Fruit fly (Drosophila melanogaster) whole organism, embryonic: ENCODE results near the gene CG18262.

ENCODE experiments used
- Awh ChIP-seq: fragments of 200-800 bp; sonication (Bioruptor generic); IDR thresholded peaks from 2 replicates; pipeline ENCODE4, ENCODE4 v1.3.6; 2022; ENCODE audit warnings: missing biosample characterization, missing genetic modification characterization
- BEAF-32 ChIP-seq: fragments of 200-800 bp; sonication (Bioruptor generic); optimal IDR thresholded peaks from 3 replicates; lab custom pipeline; 2017; ENCODE audit warnings: missing biosample characterization, missing genetic modification characterization, mild to moderate bottlenecking, moderate library complexity, missing genetic modification reagents
- CG10267 ChIP-seq: fragments of 200-800 bp; sonication (Bioruptor generic); optimal IDR thresholded peaks from 2 replicates; lab custom pipeline; 2018; ENCODE audit warnings: missing biosample characterization, mild to moderate bottlenecking, missing genetic modification characterization, moderate library complexity
- CG10366 ChIP-seq: fragments of 200-800 bp; sonication (Bioruptor generic); IDR thresholded peaks from 2 replicates; pipeline ENCODE4 v1.3.6; 2022; ENCODE audit warnings: missing biosample characterization, missing genetic modification characterization
- CG13424 ChIP-seq: fragments of 200-800 bp; sonication (Bioruptor generic); optimal IDR thresholded peaks from 2 replicates; lab custom pipeline; 2019; ENCODE audit warnings: missing biosample characterization, mild to moderate bottlenecking, missing genetic modification characterization, moderate library complexity
- CG14667 ChIP-seq: fragments of 200-800 bp; sonication (Bioruptor generic); IDR thresholded peaks from 2 replicates; pipeline ENCODE4 v1.3.6; 2022; ENCODE audit warnings: missing biosample characterization, missing genetic modification characterization
- CG14710 ChIP-seq: fragments of 200-800 bp; sonication (Bioruptor generic); optimal IDR thresholded peaks from 3 replicates; lab custom pipeline; 2019; ENCODE audit warnings: missing biosample characterization, mild to moderate bottlenecking, missing genetic modification characterization, moderate library complexity
- CG15514 ChIP-seq: fragments of 200-800 bp; sonication (Bioruptor generic); optimal IDR thresholded peaks from 3 replicates; lab custom pipeline; 2017; ENCODE audit warnings: missing biosample characterization, missing genetic modification characterization, mild to moderate bottlenecking, moderate library complexity, missing genetic modification reagents
- CG17612 ChIP-seq: fragments of 200-800 bp; sonication (Bioruptor generic); IDR thresholded peaks from 2 replicates; pipeline ENCODE4 v1.3.6; 2022; ENCODE audit warnings: missing biosample characterization, missing genetic modification characterization
- CG18011 ChIP-seq: fragments of 200-800 bp; sonication (Bioruptor generic); optimal IDR thresholded peaks from 2 replicates; lab custom pipeline; 2017; ENCODE audit warnings: missing biosample characterization, missing genetic modification characterization, mild to moderate bottlenecking, moderate library complexity, missing genotype
- CG18764 ChIP-seq: fragments of 200-800 bp; sonication (Bioruptor generic); optimal IDR thresholded peaks from 3 replicates; lab custom pipeline; 2016; ENCODE audit warnings: missing biosample characterization, missing genetic modification characterization
- CG2116 ChIP-seq: fragments of 200-800 bp; sonication (Bioruptor generic); optimal IDR thresholded peaks from 3 replicates; lab custom pipeline; 2018; ENCODE audit warnings: missing biosample characterization, mild to moderate bottlenecking, missing genetic modification characterization
- CG3163 ChIP-seq: fragments of 200-800 bp; sonication (Bioruptor generic); optimal IDR thresholded peaks from 3 replicates; lab custom pipeline; 2016; ENCODE audit warnings: missing biosample characterization, missing genetic modification characterization
- CG4360 ChIP-seq: fragments of 200-800 bp; sonication (Bioruptor generic); IDR thresholded peaks from 2 replicates; pipeline ENCODE4 v1.3.6; 2022; ENCODE audit warnings: missing biosample characterization, missing genetic modification characterization
- CG43689 ChIP-seq: fragments of 200-800 bp; sonication (Bioruptor generic); IDR thresholded peaks from 2 replicates; pipeline ENCODE4 v1.3.6; 2022; ENCODE audit warnings: missing biosample characterization, missing genetic modification characterization
- CG4617 ChIP-seq: fragments of 200-800 bp; sonication (Bioruptor generic); optimal IDR thresholded peaks from 3 replicates; lab custom pipeline; 2016; ENCODE audit warnings: missing biosample characterization, missing genetic modification characterization, borderline replicate concordance
- CG6654 ChIP-seq: fragments of 200-800 bp; sonication (Bioruptor generic); optimal IDR thresholded peaks from 2 replicates; lab custom pipeline; 2017; ENCODE audit warnings: missing biosample characterization, mild to moderate bottlenecking, missing genetic modification characterization
- CG7357 ChIP-seq: fragments of 200-800 bp; sonication (Bioruptor generic); IDR thresholded peaks from 3 replicates; pipeline ENCODE4 v1.3.6; 2022; ENCODE audit warnings: missing biosample characterization, missing genetic modification characterization
- CTCF ChIP-seq: fragments of 200-800 bp; sonication (Bioruptor generic); optimal IDR thresholded peaks from 2 replicates; lab custom pipeline; 2017; ENCODE audit warnings: missing biosample characterization, mild to moderate bottlenecking, missing genetic modification characterization, moderate library complexity
- Dp ChIP-seq: fragments of 200-800 bp; sonication (Bioruptor generic); optimal IDR thresholded peaks from 2 replicates; lab custom pipeline; 2018; ENCODE audit warnings: missing biosample characterization, mild to moderate bottlenecking, missing genetic modification characterization, moderate library complexity
- Dref ChIP-seq: fragments of 200-800 bp; sonication (Bioruptor generic); IDR thresholded peaks from 2 replicates; pipeline ENCODE4 v1.3.6; 2022; ENCODE audit warnings: missing biosample characterization, missing genetic modification characterization
- E2f2 ChIP-seq: fragments of 200-800 bp; sonication (Bioruptor generic); IDR thresholded peaks from 2 replicates; pipeline ENCODE4 v1.3.6; 2022; ENCODE audit warnings: missing biosample characterization, missing genetic modification characterization
- HLH4C ChIP-seq: fragments of 200-800 bp; sonication (Bioruptor generic); IDR thresholded peaks from 3 replicates; pipeline ENCODE4 v1.3.6; 2022; ENCODE audit warnings: missing biosample characterization, missing genetic modification characterization; ENCODE audit not compliant: partially characterized antibody
- MBD-R2 ChIP-seq: fragments of 200-800 bp; sonication (Bioruptor generic); IDR thresholded peaks from 2 replicates; pipeline ENCODE4 v1.3.6; 2022; ENCODE audit warnings: missing biosample characterization, missing genetic modification characterization
- Med ChIP-seq: fragments of 200-800 bp; sonication (Bioruptor generic); peaks from one replicate; lab custom pipeline; 2016; ENCODE audit warnings: missing biosample characterization, missing genetic modification characterization, mild to moderate bottlenecking, inconsistent platforms, moderate library complexity
- Myb ChIP-seq: fragments of 200-800 bp; sonication (Bioruptor generic); optimal IDR thresholded peaks from 2 replicates; lab custom pipeline; 2016; ENCODE audit warnings: missing biosample characterization, missing genetic modification characterization
- NfI ChIP-seq: fragments of 200-800 bp; sonication (Bioruptor generic); optimal IDR thresholded peaks from 3 replicates; lab custom pipeline; 2018; ENCODE audit warnings: missing biosample characterization, mild to moderate bottlenecking, missing genetic modification characterization, moderate library complexity
- Six4 ChIP-seq: fragments of 200-800 bp; sonication (Bioruptor generic); optimal IDR thresholded peaks from 2 replicates; lab custom pipeline; 2016; ENCODE audit warnings: missing biosample characterization, missing genetic modification characterization
- amos ChIP-seq: fragments of 200-800 bp; sonication (Bioruptor generic); IDR thresholded peaks from 2 replicates; pipeline ENCODE4 v1.3.6; 2022; ENCODE audit warnings: missing biosample characterization, missing genetic modification characterization; ENCODE audit not compliant: partially characterized antibody
- crc ChIP-seq: fragments of 200-800 bp; sonication (Bioruptor generic); optimal IDR thresholded peaks from 2 replicates; lab custom pipeline; 2016; ENCODE audit warnings: missing biosample characterization, missing genetic modification characterization
- crol ChIP-seq: fragments of 200-800 bp; sonication (Bioruptor generic); IDR thresholded peaks from 2 replicates; pipeline ENCODE4 v1.3.6; 2022; ENCODE audit warnings: missing biosample characterization, missing genetic modification characterization
- da ChIP-seq: fragments of 200-800 bp; sonication (Bioruptor generic); optimal IDR thresholded peaks from 2 replicates; lab custom pipeline; 2016; ENCODE audit warnings: missing biosample characterization, missing genetic modification characterization
- ftz-f1 ChIP-seq: fragments of 200-800 bp; sonication (Bioruptor generic); optimal IDR thresholded peaks from 2 replicates; lab custom pipeline; 2016; ENCODE audit warnings: missing biosample characterization, missing genetic modification characterization
- gfzf ChIP-seq: fragments of 200-800 bp; sonication (Bioruptor generic); optimal IDR thresholded peaks from 2 replicates; lab custom pipeline; 2016; ENCODE audit warnings: missing biosample characterization, mild to moderate bottlenecking, missing genetic modification characterization, moderate library complexity
- insv ChIP-seq, 2 experiments: fragments of 200-800 bp; sonication (Bioruptor generic); optimal IDR thresholded peaks; 3 replicates each; lab custom pipeline; 2016 to 2018; ENCODE audit warnings: missing biosample characterization in 2 of 2, missing genetic modification characterization in 2 of 2
- odd ChIP-seq: fragments of 200-800 bp; sonication (Bioruptor generic); optimal IDR thresholded peaks from 2 replicates; lab custom pipeline; 2017; ENCODE audit warnings: missing biosample characterization, mild to moderate bottlenecking, missing genetic modification characterization
- phol ChIP-seq: fragments of 200-800 bp; sonication (Bioruptor generic); optimal IDR thresholded peaks from 3 replicates; lab custom pipeline; 2018; ENCODE audit warnings: missing biosample characterization, mild to moderate bottlenecking, missing genetic modification characterization, moderate library complexity
- pita ChIP-seq: fragments of 200-800 bp; sonication (Bioruptor generic); optimal IDR thresholded peaks from 2 replicates; lab custom pipeline; 2017; ENCODE audit warnings: missing biosample characterization, mild to moderate bottlenecking, missing genetic modification characterization
- pzg ChIP-seq: fragments of 200-800 bp; sonication (Bioruptor generic); optimal IDR thresholded peaks from 3 replicates; lab custom pipeline; 2018; ENCODE audit warnings: missing biosample characterization, mild to moderate bottlenecking, missing genetic modification characterization, moderate library complexity
- ranshi ChIP-seq: fragments of 200-800 bp; sonication (Bioruptor generic); IDR thresholded peaks from 2 replicates; pipeline ENCODE4 v1.3.6; 2022; ENCODE audit warnings: missing biosample characterization, missing genetic modification characterization
- sens ChIP-seq: fragments of 200-800 bp; sonication (Bioruptor generic); peaks from one replicate; lab custom pipeline; 2016; ENCODE audit warnings: missing biosample characterization, missing genetic modification characterization
- sens-2 ChIP-seq: fragments of 200-800 bp; sonication (Bioruptor generic); IDR thresholded peaks from 2 replicates; pipeline ENCODE4 v1.3.6; 2022; ENCODE audit warnings: missing biosample characterization, missing genetic modification characterization
- trem ChIP-seq: fragments of 200-800 bp; optimal IDR thresholded peaks from 3 replicates; lab custom pipeline; 2019; ENCODE audit warnings: missing biosample characterization, mild to moderate bottlenecking, missing genetic modification characterization, moderate library complexity
- tx ChIP-seq: fragments of 200-800 bp; sonication (Bioruptor generic); optimal IDR thresholded peaks from 2 replicates; lab custom pipeline; 2016; ENCODE audit warnings: missing biosample characterization, missing genetic modification characterization
- vnd ChIP-seq: fragments of 200-800 bp; sonication (Bioruptor generic); IDR thresholded peaks from 3 replicates; pipeline ENCODE4 v1.3.6; 2022; ENCODE audit warnings: missing biosample characterization, missing genetic modification characterization; ENCODE audit not compliant: partially characterized antibody

CG18262 gene

DNA sequence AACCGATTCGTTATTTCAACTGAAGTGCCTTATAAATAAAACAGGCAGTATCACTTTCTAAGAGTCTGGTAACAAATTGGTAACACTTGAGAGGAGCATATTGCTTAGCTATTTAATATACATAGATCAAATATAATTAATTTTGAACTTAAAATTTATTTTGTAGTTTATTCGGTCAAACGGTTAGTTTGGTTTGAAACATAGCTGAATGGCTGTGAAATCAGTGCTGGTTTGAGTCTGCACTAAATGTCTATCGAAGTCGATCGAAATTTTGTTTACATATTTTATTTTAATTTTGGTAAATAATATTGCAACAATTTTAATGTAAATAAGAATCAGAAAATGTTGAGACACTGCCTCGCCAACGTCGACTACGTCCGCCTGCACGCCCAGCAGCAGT is 4.2 kb upstream of the CG18262 start, which contains the start of gene CG10959:
TSS of gene CG10959 (plus strand) at position 228 of the 400 bp plus-strand sequence.
- peak; percentile 0 for TF ChIP-seq Med (GFP tag; lab: Kevin White, UChicago)
- 0 out of 3 replicates have a peak, but pooled peaks have one; percentile 34 for TF ChIP-seq HLH4C
- TF ChIP-seq Dp (GFP tag; lab: Kevin White, UChicago), result peak; percentile 55
- TF ChIP-seq CG4360 (GFP tag; lab: Robert Waterston, UW), result no peak
- TF ChIP-seq CG13424 (tag; lab: Kevin White, UChicago), result no peak
- no peak for TF ChIP-seq ftz-f1 (GFP tag; lab: Kevin White, UChicago)
- peak; percentile 32; the same call in 1 of the 2 replicates for TF ChIP-seq amos (GFP tag; lab: Robert Waterston, UW)
- no peak for TF ChIP-seq Awh (GFP tag; lab: Robert Waterston, UW)
- TF ChIP-seq phol (tag; lab: Kevin White, UChicago), result peak; percentile 3
- no peak for TF ChIP-seq CG43689 (GFP tag; lab: Robert Waterston, UW)
- peak; percentile 37 for TF ChIP-seq CG4617 (GFP tag; lab: Kevin White, UChicago)
- no peak for TF ChIP-seq crc (GFP tag; lab: Kevin White, UChicago)
- TF ChIP-seq CG14710 (tag; lab: Kevin White, UChicago), result peak; percentile 33
- peak in 1 of 2 experiments; percentile 10 for TF ChIP-seq insv (GFP tag; optimal IDR thresholded peaks at IDR 0.05; lab: Kevin White, UChicago)
- no peak for TF ChIP-seq CG6654 (GFP tag; lab: Kevin White, UChicago)
- peak; percentile 70 for TF ChIP-seq E2f2 (GFP tag; lab: Robert Waterston, UW)
- peak; percentile 67 for TF ChIP-seq CG15514 (GFP tag; lab: Kevin White, UChicago)
- TF ChIP-seq da (GFP tag; lab: Kevin White, UChicago), result no peak
- peak; percentile 17 for TF ChIP-seq gfzf
- TF ChIP-seq CG2116, result peak; percentile 30
- TF ChIP-seq CG10366 (GFP tag; lab: Robert Waterston, UW), result no peak
- TF ChIP-seq CG18011, result peak; percentile 23
- TF ChIP-seq CG3163, result no peak
- peak; percentile 23 for TF ChIP-seq BEAF-32 (GFP tag; lab: Kevin White, UChicago)
- no peak for TF ChIP-seq CG17612 (GFP tag; lab: Robert Waterston, UW)
- no peak for TF ChIP-seq CG14667
- no peak for TF ChIP-seq NfI (GFP tag; lab: Kevin White, UChicago)
- TF ChIP-seq CG10267, result peak; percentile 31
- TF ChIP-seq CG7357 (GFP tag; lab: Robert Waterston, UW), result no peak
- TF ChIP-seq tx (GFP tag; lab: Kevin White, UChicago), result no peak
- peak; percentile 41 for TF ChIP-seq pzg (GFP tag; lab: Kevin White, UChicago)
- TF ChIP-seq Myb (GFP tag; lab: Kevin White, UChicago), result peak; percentile 3
- TF ChIP-seq odd (GFP tag; lab: Kevin White, UChicago), result no peak
- TF ChIP-seq CG18764 (GFP tag; lab: Kevin White, UChicago), result no peak
- peak; percentile 61; the same call in 1 of the 2 replicates for TF ChIP-seq MBD-R2
- peak; percentile 86 for TF ChIP-seq sens (GFP tag; lab: Kevin White, UChicago)
- no peak for TF ChIP-seq crol (GFP tag; lab: Robert Waterston, UW)
- TF ChIP-seq sens-2 (GFP tag; lab: Robert Waterston, UW), result peak; percentile 51
- no peak for TF ChIP-seq ranshi
- TF ChIP-seq pita (GFP tag; lab: Kevin White, UChicago), result peak; percentile 51
- no peak for TF ChIP-seq Six4
- peak; percentile 66 for TF ChIP-seq Dref (GFP tag; lab: Robert Waterston, UW)
- TF ChIP-seq trem, result peak; percentile 30
- TF ChIP-seq vnd (GFP tag; lab: Robert Waterston, UW), result no peak
- peak; percentile 22 for TF ChIP-seq CTCF
